Worm (Caenorhabditis elegans): ENCODE results near the gene C39B5.14.

Gene C39B5.14

DNA sequence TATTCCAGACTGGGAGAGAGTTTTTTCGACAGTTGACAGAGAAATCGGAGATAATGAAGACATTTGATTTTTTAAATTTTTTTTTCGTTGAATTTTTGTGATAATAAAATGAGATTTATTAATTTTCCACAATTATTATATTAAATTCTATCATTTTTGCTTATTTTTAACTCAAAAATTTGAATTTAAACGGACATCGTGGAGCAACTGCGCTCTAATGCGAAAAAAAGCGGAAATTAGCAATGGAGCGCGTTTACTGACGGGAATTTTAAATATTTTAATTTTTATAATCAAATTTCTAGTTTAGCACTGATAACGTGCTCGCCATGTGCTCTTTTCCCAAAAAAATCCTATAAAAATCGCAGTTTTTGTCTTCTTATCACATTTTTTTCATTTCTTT lies at the start of gene C39B5.14:
Gene C39B5.14 (plus strand): TSS at position 301 of the 400 bp plus-strand sequence.
- TF ChIP-seq elt-2 (tag; optimal IDR thresholded peaks at IDR 0.05) = peak; percentile 56
- TF ChIP-seq ztf-11 (tag; optimal IDR thresholded peaks at IDR 0.05) = no peak
- no peak for TF ChIP-seq ceh-9 (tag; optimal IDR thresholded peaks at IDR 0.05)

DNA sequence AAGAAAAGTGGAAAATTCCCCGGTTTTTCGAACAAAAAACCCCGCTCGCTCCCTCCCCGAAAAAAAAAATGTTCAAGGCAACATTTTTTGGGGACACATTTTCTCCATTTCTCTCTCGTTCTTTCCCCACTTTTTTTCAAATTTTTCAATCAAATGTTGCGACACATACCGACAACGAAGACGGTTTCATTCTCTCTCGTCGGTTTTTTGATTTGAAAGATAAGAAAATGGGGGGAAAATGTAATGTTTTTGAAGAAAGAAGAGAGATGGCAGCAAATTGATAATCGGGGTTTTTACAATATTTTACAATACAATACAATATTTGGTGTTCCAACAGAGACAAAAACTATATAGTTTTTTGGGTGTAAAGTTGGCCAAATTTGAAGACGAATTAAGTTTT lies 41.8 kb upstream of the C39B5.14 start:
- TF ChIP-seq nhr-25 (tag; optimal IDR thresholded peaks at IDR 0.05) = peak; percentile 6
- peak in 1 of 3 experiments; percentile 11 for TF ChIP-seq elt-3 (tag; optimal IDR thresholded peaks at IDR 0.05)
- TF ChIP-seq sea-2 (GFP tag; optimal IDR thresholded peaks at IDR 0.05) = no peak
- TF ChIP-seq pqm-1 (tag; optimal IDR thresholded peaks at IDR 0.05) = peak; percentile 33
- TF ChIP-seq ceh-16 (tag; optimal IDR thresholded peaks at IDR 0.05) = no peak
- no peak for TF ChIP-seq mml-1 (tag; optimal IDR thresholded peaks at IDR 0.05)
- no peak for TF ChIP-seq lsy-12 (tag; optimal IDR thresholded peaks at IDR 0.05)
- TF ChIP-seq aly-2 (tag; optimal IDR thresholded peaks at IDR 0.05) = no peak
- TF ChIP-seq ama-1 (optimal IDR thresholded peaks at IDR 0.05) = no peak
- no peak for TF ChIP-seq R02D3.7 (tag; optimal IDR thresholded peaks at IDR 0.05)
- TF ChIP-seq pha-4 (tag; optimal IDR thresholded peaks at IDR 0.05) = peak; percentile 13
- TF ChIP-seq egl-5 (tag; optimal IDR thresholded peaks at IDR 0.05) = no peak
- TF ChIP-seq ZK546.5 (tag; optimal IDR thresholded peaks at IDR 0.05) = no peak
- peak; percentile 60 for TF ChIP-seq elt-2 (tag; optimal IDR thresholded peaks at IDR 0.05)
- TF ChIP-seq unc-62 (GFP tag; optimal IDR thresholded peaks at IDR 0.05) = no peak
- TF ChIP-seq ztf-11 (tag; optimal IDR thresholded peaks at IDR 0.05) = no peak
- no peak for TF ChIP-seq nhr-43 (tag; optimal IDR thresholded peaks at IDR 0.05; ENCODE audit: poor library complexity, severe bottlenecking)
- TF ChIP-seq snpc-4 (tag; optimal IDR thresholded peaks at IDR 0.05) = peak; percentile 44
- TF ChIP-seq ztf-4 (tag; optimal IDR thresholded peaks at IDR 0.05) = no peak
- TF ChIP-seq nfya-1 (tag; optimal IDR thresholded peaks at IDR 0.05; ENCODE audit: insufficient read depth) = peak; percentile 37
- no peak for TF ChIP-seq nhr-28 (tag; optimal IDR thresholded peaks at IDR 0.05)
- TF ChIP-seq ceh-9 (tag; optimal IDR thresholded peaks at IDR 0.05) = no peak

DNA sequence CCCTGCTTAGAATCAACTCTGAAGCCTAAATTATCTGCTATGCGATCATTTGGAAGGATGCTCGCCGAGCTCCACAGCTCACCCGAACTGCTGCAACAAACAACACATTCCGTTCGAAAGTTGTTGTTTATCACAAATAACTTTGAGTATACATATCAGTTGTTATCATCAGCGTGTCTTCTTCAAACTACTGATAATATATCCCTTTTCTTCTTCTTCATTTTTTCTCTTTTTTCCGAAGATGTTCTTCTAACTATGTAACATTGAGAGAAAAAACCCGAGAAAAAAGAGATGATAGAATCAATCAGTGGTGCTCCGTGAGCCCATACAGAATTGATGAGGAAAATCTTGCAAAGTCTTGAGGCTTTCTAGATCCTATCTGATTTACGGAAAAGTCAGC lies 40.7 kb upstream of the C39B5.14 start:
- TF ChIP-seq pha-4 (tag; optimal IDR thresholded peaks at IDR 0.05) (no peak), nfya-1 (tag; optimal IDR thresholded peaks at IDR 0.05; ENCODE audit: insufficient read depth) (peak; percentile 11)

DNA sequence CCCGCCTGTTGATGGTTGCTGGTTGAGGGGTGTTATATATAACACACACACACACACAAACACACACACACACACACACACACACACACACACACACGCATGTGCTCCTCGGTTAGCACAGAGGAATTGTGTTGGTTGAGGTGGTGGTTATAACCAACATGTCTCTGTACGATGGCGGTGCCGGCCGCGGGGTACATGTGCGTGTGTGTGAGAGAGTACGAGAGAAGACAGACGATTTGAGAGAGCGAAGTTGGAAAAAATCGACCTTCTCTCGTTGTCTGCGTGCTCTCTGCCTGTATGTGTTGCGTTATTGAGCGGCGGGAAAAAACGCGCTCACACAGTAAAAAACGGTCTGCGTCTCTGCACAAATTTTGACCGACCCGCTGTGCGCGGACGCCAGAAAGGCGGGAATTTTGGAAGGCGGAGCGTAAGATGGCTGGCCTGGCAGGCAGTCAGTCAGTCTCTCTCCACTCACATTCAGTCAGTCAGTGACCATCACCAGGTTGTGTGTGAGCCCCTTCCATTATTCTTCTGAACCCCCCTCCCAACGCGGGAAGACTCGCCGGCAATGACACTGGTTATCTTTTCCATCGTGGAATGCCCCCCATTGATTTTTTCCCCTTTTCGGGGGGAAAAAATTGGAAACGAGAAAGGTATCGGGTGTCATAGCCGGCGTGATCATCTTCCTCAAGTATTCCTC lies 39.2 kb upstream of the C39B5.14 start:
- TF ChIP-seq egl-5 (tag; optimal IDR thresholded peaks at IDR 0.05) (no peak), lsy-12 (tag; optimal IDR thresholded peaks at IDR 0.05) (peak; percentile 39), nhr-23 (tag; optimal IDR thresholded peaks at IDR 0.05) (peak; percentile 70), eor-1 (tag; optimal IDR thresholded peaks at IDR 0.05) (no peak), snpc-4 (tag; optimal IDR thresholded peaks at IDR 0.05) (peak; percentile 15), lin-15B (tag; optimal IDR thresholded peaks at IDR 0.05) (peak; percentile 52), ama-1 (optimal IDR thresholded peaks at IDR 0.05) (peak; percentile 95), jun-1 (tag; optimal IDR thresholded peaks at IDR 0.05) (peak; percentile 93), pha-4 (tag; optimal IDR thresholded peaks at IDR 0.05) (peak; percentile 88), nhr-25 (tag; optimal IDR thresholded peaks at IDR 0.05) (peak; percentile 87), R02D3.7 (tag; optimal IDR thresholded peaks at IDR 0.05) (no peak), egl-27 (tag; optimal IDR thresholded peaks at IDR 0.05) (no peak), nfya-1 (tag; optimal IDR thresholded peaks at IDR 0.05; ENCODE audit: insufficient read depth) (peak; percentile 74), pqm-1 (tag; optimal IDR thresholded peaks at IDR 0.05) (peak; percentile 28), hmg-11 (tag; optimal IDR thresholded peaks at IDR 0.05) (peak; percentile 40), elt-2 (tag; optimal IDR thresholded peaks at IDR 0.05) (peak; percentile 87), mdl-1 (tag; optimal IDR thresholded peaks at IDR 0.05) (peak; percentile 48), skn-1 (tag; optimal IDR thresholded peaks at IDR 0.05) (peak; percentile 56), ceh-28 (tag; optimal IDR thresholded peaks at IDR 0.05) (peak; percentile 79)

DNA sequence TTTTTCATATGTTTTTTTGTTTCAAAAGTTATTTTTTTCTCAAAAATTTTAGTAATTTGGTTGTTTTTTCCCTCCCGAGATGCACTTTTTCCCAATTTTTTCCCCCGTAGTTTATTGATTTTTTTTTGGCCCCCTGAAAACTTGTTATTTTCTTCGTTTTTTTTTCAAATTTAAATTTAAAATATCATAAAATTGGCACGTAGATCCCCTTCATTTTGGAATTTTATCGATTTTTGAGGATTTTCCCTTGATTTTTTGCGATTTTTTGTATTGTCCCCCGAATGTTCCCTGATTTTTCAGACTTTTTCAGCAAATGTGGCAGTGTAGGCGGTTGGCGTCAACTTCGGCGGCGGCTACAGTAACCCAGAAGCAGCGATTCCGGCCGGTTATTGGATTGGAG lies 13.5 kb upstream of the C39B5.14 start, which contains the start of gene C39B5.6:
Gene C39B5.6 (plus strand): TSS at position 301 of the 400 bp plus-strand sequence.
- TF ChIP-seq fos-1 (tag; optimal IDR thresholded peaks at IDR 0.05) (no peak), egl-27 (tag; optimal IDR thresholded peaks at IDR 0.05) (no peak), fkh-10 (GFP tag; optimal IDR thresholded peaks at IDR 0.05) (no peak)
